Fruit fly (Drosophila melanogaster) whole organism, embryonic: ENCODE data around the gene CG2901.

Experiments
- ATbp ChIP-seq: fragments of 200-800 bp; sonication (Bioruptor generic); optimal IDR thresholded peaks from 2 replicates; lab custom pipeline; 2017; ENCODE audit warnings: missing biosample characterization, mild to moderate bottlenecking, missing genetic modification characterization, missing genetic modification reagents
- CG10366 ChIP-seq: fragments of 200-800 bp; sonication (Bioruptor generic); IDR thresholded peaks from 2 replicates; pipeline ENCODE4 v1.3.6; 2022; ENCODE audit warnings: missing biosample characterization, missing genetic modification characterization
- CG10543 ChIP-seq: fragments of 200-800 bp; sonication (Bioruptor generic); optimal IDR thresholded peaks from 3 replicates; lab custom pipeline; 2017; ENCODE audit warnings: missing biosample characterization, mild to moderate bottlenecking, missing genetic modification characterization, moderate library complexity
- CG12219 ChIP-seq: fragments of 200-800 bp; sonication (Bioruptor generic); optimal IDR thresholded peaks from 3 replicates; lab custom pipeline; 2018; ENCODE audit warnings: missing biosample characterization, mild to moderate bottlenecking, missing genetic modification characterization
- CG12769 ChIP-seq: fragments of 200-800 bp; sonication (Bioruptor generic); optimal IDR thresholded peaks from 2 replicates; lab custom pipeline; 2019; ENCODE audit warnings: missing biosample characterization, mild to moderate bottlenecking, missing genetic modification characterization, moderate library complexity
- CG14860 ChIP-seq: fragments of 200-800 bp; sonication (Bioruptor generic); IDR thresholded peaks from 3 replicates; pipeline ENCODE4 v1.3.6; 2022; ENCODE audit warnings: missing biosample characterization, missing genetic modification characterization; ENCODE audit not compliant: partially characterized antibody
- CG15269 ChIP-seq: fragments of 200-800 bp; sonication (Bioruptor generic); optimal IDR thresholded peaks from 2 replicates; lab custom pipeline; 2018; ENCODE audit warnings: missing biosample characterization, mild to moderate bottlenecking, missing genetic modification characterization, moderate library complexity
- CG16813 ChIP-seq: fragments of 200-800 bp; sonication (Bioruptor generic); IDR thresholded peaks from 3 replicates; pipeline ENCODE4 v1.3.6; 2022; ENCODE audit warnings: missing biosample characterization, missing genetic modification characterization; ENCODE audit not compliant: partially characterized antibody
- CG17328 ChIP-seq: fragments of 200-800 bp; sonication (Bioruptor generic); IDR thresholded peaks from 2 replicates; pipeline ENCODE4 v1.3.6; 2022; ENCODE audit warnings: missing biosample characterization, missing genetic modification characterization
- CG1792 ChIP-seq: fragments of 200-800 bp; sonication (Bioruptor generic); optimal IDR thresholded peaks from 2 replicates; lab custom pipeline; 2016; ENCODE audit warnings: missing biosample characterization, missing genetic modification characterization
- CG18262 ChIP-seq: fragments of 200-800 bp; optimal IDR thresholded peaks from 3 replicates; lab custom pipeline; 2019; ENCODE audit warnings: missing biosample characterization, mild to moderate bottlenecking, missing genetic modification characterization, moderate library complexity
- CG18599 ChIP-seq: fragments of 200-800 bp; sonication (Bioruptor generic); optimal IDR thresholded peaks from 3 replicates; lab custom pipeline; 2017; ENCODE audit warnings: missing biosample characterization, missing genetic modification characterization, mild to moderate bottlenecking, moderate library complexity, missing genetic modification reagents
- CG2199 ChIP-seq: fragments of 200-800 bp; sonication (Bioruptor generic); IDR thresholded peaks from 3 replicates; pipeline ENCODE4 v1.3.6; 2022; ENCODE audit warnings: missing biosample characterization, missing genetic modification characterization
- CG2712 ChIP-seq: fragments of 200-800 bp; optimal IDR thresholded peaks from 3 replicates; lab custom pipeline; 2019; ENCODE audit warnings: missing biosample characterization, mild to moderate bottlenecking, missing genetic modification characterization, moderate library complexity
- CG2875 ChIP-seq: fragments of 200-800 bp; sonication (Bioruptor generic); optimal IDR thresholded peaks from 2 replicates; lab custom pipeline; 2017; ENCODE audit warnings: missing biosample characterization, mild to moderate bottlenecking, missing genetic modification characterization, missing genetic modification reagents
- CG30403 ChIP-seq: fragments of 200-800 bp; sonication (Bioruptor generic); optimal IDR thresholded peaks from 3 replicates; lab custom pipeline; 2016; ENCODE audit warnings: missing biosample characterization, missing genetic modification characterization
- CG31224 ChIP-seq: fragments of 200-800 bp; sonication (Bioruptor generic); IDR thresholded peaks from 2 replicates; pipeline ENCODE4 v1.3.6; 2022; ENCODE audit warnings: missing biosample characterization, missing genetic modification characterization
- CG31441 ChIP-seq: fragments of 200-800 bp; sonication (Bioruptor generic); IDR thresholded peaks from 2 replicates; pipeline ENCODE4 v1.3.6; 2022; ENCODE audit warnings: missing biosample characterization, missing genetic modification characterization
- CG33213 ChIP-seq: fragments of 200-800 bp; sonication (Bioruptor generic); optimal IDR thresholded peaks from 3 replicates; lab custom pipeline; 2016; ENCODE audit warnings: missing biosample characterization, missing genetic modification characterization
- CG33557 ChIP-seq: fragments of 200-800 bp; sonication (Bioruptor generic); optimal IDR thresholded peaks from 2 replicates; lab custom pipeline; 2019; ENCODE audit warnings: missing biosample characterization, mild to moderate bottlenecking, missing genetic modification characterization, moderate library complexity
- CG43689 ChIP-seq: fragments of 200-800 bp; sonication (Bioruptor generic); IDR thresholded peaks from 2 replicates; pipeline ENCODE4 v1.3.6; 2022; ENCODE audit warnings: missing biosample characterization, missing genetic modification characterization
- CG4617 ChIP-seq: fragments of 200-800 bp; sonication (Bioruptor generic); optimal IDR thresholded peaks from 3 replicates; lab custom pipeline; 2016; ENCODE audit warnings: missing biosample characterization, missing genetic modification characterization, borderline replicate concordance
- CG5180 ChIP-seq: fragments of 200-800 bp; sonication (Bioruptor generic); optimal IDR thresholded peaks from 3 replicates; lab custom pipeline; 2017; ENCODE audit warnings: missing biosample characterization, missing genetic modification characterization, mild to moderate bottlenecking, moderate library complexity, missing genetic modification reagents
- CG5953 ChIP-seq: fragments of 200-800 bp; sonication (Bioruptor generic); IDR thresholded peaks from 2 replicates; pipeline ENCODE4 v1.3.6; 2022; ENCODE audit warnings: missing biosample characterization, missing genetic modification characterization
- CG8944 ChIP-seq: fragments of 200-800 bp; sonication (Bioruptor generic); optimal IDR thresholded peaks from 3 replicates; lab custom pipeline; 2016; ENCODE audit warnings: missing biosample characterization, missing genetic modification characterization
- Dp ChIP-seq: fragments of 200-800 bp; sonication (Bioruptor generic); optimal IDR thresholded peaks from 2 replicates; lab custom pipeline; 2018; ENCODE audit warnings: missing biosample characterization, mild to moderate bottlenecking, missing genetic modification characterization, moderate library complexity
- Hr78 ChIP-seq, 2 experiments: fragments of 200-800 bp in 1 of 2; fragments of >200 bp in 1 of 2; sonication (Bioruptor generic) in 1 of 2; optimal IDR thresholded peaks; 2 replicates each; lab custom pipeline; 2017 to 2019; ENCODE audit warnings: missing biosample characterization in 2 of 2, missing genetic modification characterization in 2 of 2, mild to moderate bottlenecking in 1 of 2, moderate library complexity in 1 of 2
- Meics ChIP-seq: fragments of 200-800 bp; sonication (Bioruptor generic); optimal IDR thresholded peaks from 2 replicates; lab custom pipeline; 2017; ENCODE audit warnings: missing biosample characterization, mild to moderate bottlenecking, missing genetic modification characterization
- Mes4 ChIP-seq: fragments of 200-800 bp; sonication (Bioruptor generic); optimal IDR thresholded peaks from 2 replicates; lab custom pipeline; 2016; ENCODE audit warnings: missing biosample characterization, missing genetic modification characterization
- Neu2 ChIP-seq: fragments of 200-800 bp; sonication (Bioruptor generic); optimal IDR thresholded peaks from 3 replicates; lab custom pipeline; 2016; ENCODE audit warnings: missing biosample characterization, missing genetic modification characterization, borderline replicate concordance
- NfI ChIP-seq: fragments of 200-800 bp; sonication (Bioruptor generic); optimal IDR thresholded peaks from 3 replicates; lab custom pipeline; 2018; ENCODE audit warnings: missing biosample characterization, mild to moderate bottlenecking, missing genetic modification characterization, moderate library complexity
- Pdp1 ChIP-seq, 2 experiments: fragments of 200-800 bp; sonication (Bioruptor generic); optimal IDR thresholded peaks; 3 replicates each; lab custom pipeline; 2016; ENCODE audit warnings: missing biosample characterization in 2 of 2, missing genetic modification characterization in 2 of 2, mild to moderate bottlenecking in 1 of 2, moderate library complexity in 1 of 2
- btn ChIP-seq: fragments of 200-800 bp; sonication (Bioruptor generic); optimal IDR thresholded peaks from 2 replicates; lab custom pipeline; 2016; ENCODE audit warnings: missing biosample characterization, missing genetic modification characterization
- eve ChIP-seq, 2 experiments: fragments of >200 bp; optimal IDR thresholded peaks; 2 replicates each; lab custom pipeline; 2017; ENCODE audit warnings: missing biosample characterization in 2 of 2, missing genetic modification characterization in 2 of 2
- fd96Cb ChIP-seq: fragments of 200-800 bp; sonication (Bioruptor generic); optimal IDR thresholded peaks from 2 replicates; lab custom pipeline; 2018; ENCODE audit warnings: missing biosample characterization, mild to moderate bottlenecking, missing genetic modification characterization, moderate library complexity
- ftz-f1 ChIP-seq: fragments of 200-800 bp; sonication (Bioruptor generic); optimal IDR thresholded peaks from 2 replicates; lab custom pipeline; 2016; ENCODE audit warnings: missing biosample characterization, missing genetic modification characterization
- lab ChIP-seq: fragments of 200-800 bp; sonication (Bioruptor generic); optimal IDR thresholded peaks from 3 replicates; lab custom pipeline; 2017; ENCODE audit warnings: missing biosample characterization, missing genetic modification characterization, mild to moderate bottlenecking, moderate library complexity, missing genetic modification reagents
- lov ChIP-seq, 2 experiments: fragments of 200-800 bp in 1 of 2; fragments of >200 bp in 1 of 2; sonication (Bioruptor generic) in 1 of 2; IDR thresholded peaks in 1 of 2; optimal IDR thresholded peaks in 1 of 2; 2 replicates in 1 of 2; 3 replicates in 1 of 2; pipeline versions ENCODE4 v1.3.6 to Lab custom; 2017 to 2022; ENCODE audit warnings: missing biosample characterization in 1 of 2, missing genetic modification characterization in 1 of 2
- nau ChIP-seq: fragments of 200-800 bp; sonication (Bioruptor generic); optimal IDR thresholded peaks from 3 replicates; lab custom pipeline; 2017; ENCODE audit warnings: missing biosample characterization, mild to moderate bottlenecking, missing genetic modification characterization, missing genetic modification reagents
- prd ChIP-seq, 3 experiments: fragments of >200 bp in 2 of 3; fragments of 200-800 bp in 1 of 3; sonication (Bioruptor generic) in 1 of 3; optimal IDR thresholded peaks in 2 of 3; IDR thresholded peaks in 1 of 3; 2 replicates in 2 of 3; 3 replicates in 1 of 3; pipeline versions ENCODE4 v1.3.6 to Lab custom; 2017 to 2022; ENCODE audit warnings: missing biosample characterization in 1 of 3, missing genetic modification characterization in 1 of 3
- pzg ChIP-seq: fragments of 200-800 bp; sonication (Bioruptor generic); optimal IDR thresholded peaks from 3 replicates; lab custom pipeline; 2018; ENCODE audit warnings: missing biosample characterization, mild to moderate bottlenecking, missing genetic modification characterization, moderate library complexity
- ranshi ChIP-seq: fragments of 200-800 bp; sonication (Bioruptor generic); IDR thresholded peaks from 2 replicates; pipeline ENCODE4 v1.3.6; 2022; ENCODE audit warnings: missing biosample characterization, missing genetic modification characterization
- ssp ChIP-seq: fragments of 200-800 bp; sonication (Bioruptor generic); IDR thresholded peaks from 2 replicates; pipeline ENCODE4 v1.3.6; 2022; ENCODE audit warnings: missing biosample characterization, missing genetic modification characterization
- tup ChIP-seq: fragments of 200-800 bp; sonication (Bioruptor generic); optimal IDR thresholded peaks from 2 replicates; lab custom pipeline; 2016; ENCODE audit warnings: missing biosample characterization, mild to moderate bottlenecking, missing genetic modification characterization, moderate library complexity
- wor ChIP-seq: fragments of 200-800 bp; sonication (Bioruptor generic); IDR thresholded peaks from 2 replicates; pipeline ENCODE4 v1.3.6; 2022; ENCODE audit warnings: missing biosample characterization, missing genetic modification characterization
- zen2 ChIP-seq: fragments of 200-800 bp; sonication (Bioruptor generic); IDR thresholded peaks from 3 replicates; pipeline ENCODE4 v1.3.6; 2022; ENCODE audit warnings: missing biosample characterization, missing genetic modification characterization; ENCODE audit not compliant: partially characterized antibody

CG2901 gene

dm6 chrX:3837628-3838027 lies 9.6 kb downstream of the CG2901 start (continued):
- no peak for TF ChIP-seq prd (optimal IDR thresholded peaks at IDR 0.05; lab: Kevin White, UChicago)
- peak; percentile 58; the same call in 2 of the 3 replicates for TF ChIP-seq prd (GFP tag; IDR thresholded peaks at IDR 0.05; lab: Robert Waterston, UW)
- TF ChIP-seq CG2712 (tag; lab: Kevin White, UChicago), result peak; percentile 10
- TF ChIP-seq, all 482 proteins: peak for 25

- TF ChIP-seq ftz-f1 (no peak), CG12769 (tag; lab: Kevin White, UChicago) (peak; percentile 89), CG8944 (GFP tag; lab: Kevin White, UChicago) (peak; percentile 74), CG18599 (GFP tag; lab: Kevin White, UChicago) (peak; percentile 79), CG10543 (GFP tag; lab: Kevin White, UChicago) (peak; percentile 76), btn (GFP tag; lab: Kevin White, UChicago) (peak; percentile 64), ranshi (GFP tag; lab: Robert Waterston, UW) (peak; percentile 59), CG30403 (GFP tag; lab: Kevin White, UChicago) (peak; percentile 79), ssp (GFP tag; lab: Robert Waterston, UW) (peak; percentile 41; the same call in 1 of the 2 replicates), CG12219 (GFP tag; lab: Kevin White, UChicago) (peak; percentile 82), CG16813 (GFP tag; lab: Robert Waterston, UW) (no peak), CG17328 (GFP tag; lab: Robert Waterston, UW) (peak; percentile 72), CG1792 (GFP tag; lab: Kevin White, UChicago) (peak; percentile 39), fd96Cb (tag; lab: Kevin White, UChicago) (peak; percentile 76), lov (optimal IDR thresholded peaks at IDR 0.05; lab: Kevin White, UChicago) (no peak), lov (GFP tag; IDR thresholded peaks at IDR 0.05; lab: Robert Waterston, UW) (peak; percentile 70; the same call in 2 of the 3 replicates), CG33213 (peak; percentile 76), Neu2 (GFP tag; lab: Kevin White, UChicago) (no peak), eve (GFP tag; optimal IDR thresholded peaks at IDR 0.05; lab: Kevin White, UChicago) (peak in 1 of 2 experiments; percentile 92), CG31224 (GFP tag; lab: Robert Waterston, UW) (peak; percentile 64), tup (GFP tag; lab: Kevin White, UChicago) (peak; percentile 2), Pdp1 (GFP tag; optimal IDR thresholded peaks at IDR 0.05; lab: Kevin White, UChicago) (peak; percentile 52 to 72), CG2199 (GFP tag; lab: Robert Waterston, UW) (no peak; the same call in 2 of the 3 replicates), CG5180 (GFP tag; lab: Kevin White, UChicago) (peak; percentile 77), NfI (GFP tag; lab: Kevin White, UChicago) (peak; percentile 79), CG43689 (GFP tag; lab: Robert Waterston, UW) (no peak), CG4617 (GFP tag; lab: Kevin White, UChicago) (peak; percentile 38), zen2 (GFP tag; lab: Robert Waterston, UW) (no peak), pzg (GFP tag; lab: Kevin White, UChicago) (no peak), Hr78 (GFP tag; optimal IDR thresholded peaks at IDR 0.05; lab: Kevin White, UChicago) (peak in 1 of 2 experiments; percentile 42), ATbp (peak; percentile 77), Dp (GFP tag; lab: Kevin White, UChicago) (no peak), wor (GFP tag; lab: Robert Waterston, UW) (peak; percentile 61), CG5953 (GFP tag; lab: Robert Waterston, UW) (peak; percentile 68), CG10366 (GFP tag; lab: Robert Waterston, UW) (peak; percentile 69), Meics (peak; percentile 81), CG18262 (tag; lab: Kevin White, UChicago) (peak; percentile 78), nau (peak; percentile 53), CG31441 (GFP tag; lab: Robert Waterston, UW) (peak; percentile 83), CG2875 (GFP tag; lab: Kevin White, UChicago) (peak; percentile 72), CG15269 (peak; percentile 88), Mes4 (GFP tag; lab: Kevin White, UChicago) (peak; percentile 60), CG14860 (GFP tag; lab: Robert Waterston, UW) (no peak), CG33557 (peak; percentile 49), lab (GFP tag; lab: Kevin White, UChicago) (peak; percentile 85)
Observed at dm6 chrX:3838648-3839047, 10.7 kb downstream of the CG2901 start.
